Worm (Caenorhabditis elegans): Measurements from ENCODE around the gene ins-2.

ins-2 gene

DNA sequence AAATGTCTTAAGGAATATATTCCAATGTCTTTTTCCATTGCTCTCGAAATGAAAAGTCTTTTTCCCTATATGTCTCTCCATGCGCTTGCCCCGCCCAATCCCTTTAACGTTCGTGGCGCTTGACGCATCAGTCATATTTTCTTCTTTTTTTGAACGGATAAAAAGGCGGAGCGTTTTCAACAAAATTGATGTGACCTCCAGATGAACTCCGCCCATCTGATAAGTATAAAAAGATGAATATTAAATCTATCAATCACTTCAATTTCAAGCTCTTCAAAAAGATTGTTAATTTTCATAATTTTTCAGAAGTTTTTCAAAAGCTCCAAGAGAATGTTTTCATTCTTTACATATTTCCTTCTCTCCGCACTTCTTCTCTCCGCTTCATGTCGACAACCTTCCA is 7.7 kb downstream of the ins-2 start, which contains the start of gene ins-4 (continued):
- TF ChIP-seq C06A6.2 (GFP tag; conservative IDR thresholded peaks at IDR 0.05) (no peak), chd-7 (tag; optimal IDR thresholded peaks at IDR 0.05) (no peak), pbrm-1 (GFP tag; IDR thresholded peaks at IDR 0.05) (no peak), Y79H2A.3 (GFP tag; conservative IDR thresholded peaks at IDR 0.05) (no peak), repo-1 (tag; optimal IDR thresholded peaks at IDR 0.05) (no peak), ztf-6 (GFP tag; IDR thresholded peaks at IDR 0.05) (no peak)

DNA sequence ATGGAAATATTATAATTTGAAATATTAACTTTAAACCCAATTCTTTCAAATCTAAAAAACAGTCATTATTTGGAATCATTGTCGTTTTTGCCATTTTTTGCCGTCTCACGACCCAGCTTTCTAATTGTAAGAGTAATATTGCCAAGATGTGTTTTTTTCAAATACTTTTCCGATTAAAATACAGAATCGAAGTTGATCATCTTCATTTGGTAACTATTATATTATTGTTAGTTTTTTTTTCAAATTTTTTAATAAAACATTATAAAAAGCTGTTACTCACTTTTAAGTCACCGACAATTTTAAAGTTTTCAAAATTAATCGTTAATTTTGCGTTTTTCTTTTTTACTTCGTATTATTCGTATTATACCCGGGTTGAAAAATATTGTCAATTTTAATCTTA is 8.9 kb downstream of the ins-2 start, which contains the start of gene ins-5:
TSS of gene ins-5 (plus strand) at position 301 of the 400 bp plus-strand sequence.
- no peak for TF ChIP-seq sea-2 (GFP tag; IDR thresholded peaks at IDR 0.05)
- TF ChIP-seq Y95B8A.8 (GFP tag; IDR thresholded peaks at IDR 0.05), result no peak
- no peak for TF ChIP-seq B0336.3 (GFP tag; IDR thresholded peaks at IDR 0.05)
- TF ChIP-seq let-607 (tag; optimal IDR thresholded peaks at IDR 0.05), result no peak
- TF ChIP-seq egrh-3 (GFP tag; IDR thresholded peaks at IDR 0.05), result no peak
- no peak for TF ChIP-seq nhr-27 (tag; optimal IDR thresholded peaks at IDR 0.05)
- TF ChIP-seq lin-54 (GFP tag; optimal IDR thresholded peaks at IDR 0.05), result no peak
- TF ChIP-seq B0035.1 (tag; optimal IDR thresholded peaks at IDR 0.05), result no peak

DNA sequence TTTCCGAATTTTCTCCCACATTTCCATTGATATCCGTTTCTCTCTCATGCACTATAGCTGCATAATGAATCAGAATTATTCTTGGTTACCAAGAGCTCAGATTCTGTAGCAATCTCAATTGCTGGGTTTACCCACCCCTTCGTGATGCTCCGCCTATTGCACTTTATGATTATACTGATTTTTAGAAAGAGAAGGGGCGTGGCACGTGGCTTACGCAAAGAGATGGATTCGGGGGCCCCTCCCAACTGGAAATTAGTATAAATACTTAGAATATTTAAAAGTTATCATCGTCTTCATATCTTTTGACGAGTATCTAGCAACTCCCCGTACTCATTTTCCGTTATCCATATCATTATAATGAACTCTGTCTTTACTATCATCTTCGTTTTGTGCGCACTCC is 11.8 kb downstream of the ins-2 start, which contains the start of gene ins-6:
TSS of gene ins-6 (plus strand) at position 301 of the 400 bp plus-strand sequence.
- TF ChIP-seq hmg-1.2 (GFP tag; IDR thresholded peaks at IDR 0.05) (no peak), madf-6 (GFP tag; IDR thresholded peaks at IDR 0.05) (no peak), repo-1 (tag; optimal IDR thresholded peaks at IDR 0.05) (no peak), gei-17 (GFP tag; optimal IDR thresholded peaks at IDR 0.05) (no peak), madf-8 (GFP tag; conservative IDR thresholded peaks at IDR 0.05) (no peak), attf-3 (GFP tag; conservative IDR thresholded peaks at IDR 0.05) (no peak)

DNA sequence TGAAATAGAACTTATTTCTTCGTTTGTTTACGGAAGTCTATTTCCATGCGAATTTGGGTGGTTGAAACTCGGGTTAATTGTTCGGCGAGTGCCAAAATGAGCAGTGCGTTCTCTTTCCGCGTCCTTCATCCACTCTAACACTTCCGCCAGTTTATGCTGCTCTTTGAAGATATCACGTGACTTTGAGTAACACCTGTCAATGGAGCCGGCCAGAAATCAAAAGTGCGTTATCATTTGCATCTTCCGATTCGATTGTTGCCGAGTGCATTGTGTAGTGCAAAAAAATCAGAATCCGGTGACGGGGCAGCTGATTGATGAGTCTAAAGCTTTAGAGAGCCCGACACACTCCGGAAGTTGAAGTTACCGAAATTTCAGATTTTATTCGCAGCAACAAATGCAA is 12.7 kb downstream of the ins-2 start:
- no peak for TF ChIP-seq him-1 (tag; optimal IDR thresholded peaks at IDR 0.05)
- no peak for TF ChIP-seq lin-54 (GFP tag; optimal IDR thresholded peaks at IDR 0.05)
- TF ChIP-seq lag-1 (GFP tag; IDR thresholded peaks at IDR 0.05), result no peak
- no peak for TF ChIP-seq C17E4.6 (GFP tag; IDR thresholded peaks at IDR 0.05)
- TF ChIP-seq ztf-28 (GFP tag; IDR thresholded peaks at IDR 0.05), result no peak
- TF ChIP-seq hrde-1 (tag; optimal IDR thresholded peaks at IDR 0.05; ENCODE audit: borderline replicate concordance), result no peak
- no peak for TF ChIP-seq efl-1 (GFP tag; optimal IDR thresholded peaks at IDR 0.05)
- TF ChIP-seq F10E7.11 (tag; optimal IDR thresholded peaks at IDR 0.05), result no peak
- TF ChIP-seq ceh-40 (GFP tag; IDR thresholded peaks at IDR 0.05), result no peak
- TF ChIP-seq cebp-1 (GFP tag; IDR thresholded peaks at IDR 0.05), result no peak
- no peak for TF ChIP-seq cebp-1 (tag; optimal IDR thresholded peaks at IDR 0.05)
- no peak for TF ChIP-seq aptf-2 (GFP tag; conservative IDR thresholded peaks at IDR 0.05)
- no peak for TF ChIP-seq nfyb-1 (GFP tag; IDR thresholded peaks at IDR 0.05)
- TF ChIP-seq somi-1 (GFP tag; optimal IDR thresholded peaks at IDR 0.05), result no peak
- TF ChIP-seq Y53G8AR.9 (GFP tag; conservative IDR thresholded peaks at IDR 0.05), result no peak
- no peak for TF ChIP-seq B0261.1 (tag; optimal IDR thresholded peaks at IDR 0.05)
- no peak for TF ChIP-seq egrh-3 (GFP tag; IDR thresholded peaks at IDR 0.05)

All from whole organism, young adult.